Worm (Caenorhabditis elegans) whole organism, L2 larva: ENCODE data around the gene K02D3.1.

Experiments used
- C34F6.9 ChIP-seq: fragments of 150-350 bp; optimal IDR thresholded peaks from 2 replicates; lab custom pipeline; 2014; ENCODE audit warnings: missing biosample characterization, missing genetic modification characterization
- ceh-82 ChIP-seq: fragments of 150-350 bp; optimal IDR thresholded peaks from 2 replicates; lab custom pipeline; 2014; ENCODE audit warnings: missing biosample characterization, missing genetic modification characterization
- mdl-1 ChIP-seq, 2 experiments: fragments of 150-350 bp in 1 of 2; sonication (generic microtip) in 1 of 2; optimal IDR thresholded peaks; 2 replicates each; lab custom pipeline; 2017; ENCODE audit warnings: missing biosample characterization in 2 of 2, missing genetic modification characterization in 2 of 2
- nhr-10 ChIP-seq: sonication (generic microtip); optimal IDR thresholded peaks from 2 replicates; lab custom pipeline; 2017; ENCODE audit warnings: missing biosample characterization, missing genetic modification characterization
- nhr-12 ChIP-seq: fragments of 150-350 bp; optimal IDR thresholded peaks from 2 replicates; lab custom pipeline; 2014; ENCODE audit warnings: missing biosample characterization, missing genetic modification characterization
- nhr-237 ChIP-seq: fragments of 150-350 bp; optimal IDR thresholded peaks from 2 replicates; lab custom pipeline; 2014; ENCODE audit warnings: missing biosample characterization, missing genetic modification characterization

DNA sequence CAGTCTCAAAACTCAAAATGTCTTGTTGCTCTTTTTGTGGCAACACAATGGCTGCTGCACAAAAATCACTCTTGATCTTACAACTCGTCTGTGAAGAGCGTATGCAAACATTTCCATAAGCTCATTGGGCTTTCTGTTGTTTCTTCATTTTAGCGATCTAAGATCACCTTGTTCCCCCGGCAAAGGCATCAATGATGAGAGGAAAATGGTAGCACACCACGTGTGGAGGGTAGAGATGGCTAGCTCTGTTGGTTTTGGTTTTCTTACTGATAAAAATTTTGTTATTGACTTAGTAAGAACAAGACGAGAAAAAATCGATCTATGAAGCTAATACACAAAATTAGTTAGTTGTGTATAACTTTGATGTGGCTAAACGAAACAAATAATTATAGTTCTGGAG is 41.3 kb downstream of the K02D3.1 start:
- TF ChIP-seq mdl-1 (tag; optimal IDR thresholded peaks at IDR 0.05; lab: Kevin White, UChicago) (no peak), nhr-237 (tag; lab: Kevin White, UChicago) (no peak), ceh-82 (tag; lab: Kevin White, UChicago) (no peak), C34F6.9 (no peak), nhr-10 (no peak), nhr-12 (tag; lab: Kevin White, UChicago) (no peak)
